Worm (Caenorhabditis elegans) whole organism, L4 larva: ENCODE data around the gene str-60.

Experiments
- F37D6.2 ChIP-seq: sonication (generic microtip); optimal IDR thresholded peaks from 2 replicates; lab custom pipeline; 2016; ENCODE audit warnings: mild to moderate bottlenecking, missing genetic modification characterization, missing compliant biosample characterization
- F49E8.2 ChIP-seq: sonication (generic microtip); optimal IDR thresholded peaks from 2 replicates; lab custom pipeline; 2016; ENCODE audit warnings: missing compliant biosample characterization, mild to moderate bottlenecking, missing genetic modification characterization, borderline replicate concordance
- T20F7.1 ChIP-seq: fragments of 200-800 bp; sonication (Bioruptor generic); optimal IDR thresholded peaks from 2 replicates; lab custom pipeline; 2018; ENCODE audit warnings: mild to moderate bottlenecking, missing genetic modification characterization, missing compliant biosample characterization
- T26A8.4 ChIP-seq: fragments of 200-800 bp; sonication (Bioruptor generic); IDR thresholded peaks from 2 replicates; pipeline ENCODE4 v1.3.6; 2022; ENCODE audit warnings: missing genetic modification characterization, missing compliant biosample characterization
- Y5F2A.4 ChIP-seq: fragments of 200-800 bp; sonication (Bioruptor generic); optimal IDR thresholded peaks from 2 replicates; lab custom pipeline; 2018; ENCODE audit warnings: mild to moderate bottlenecking, missing genetic modification characterization, missing compliant biosample characterization
- aly-2 ChIP-seq: sonication (generic microtip); optimal IDR thresholded peaks from 2 replicates; lab custom pipeline; 2018; ENCODE audit warnings: missing biosample characterization, missing genetic modification characterization
- ama-1 ChIP-seq: fragments of 150-350 bp; optimal IDR thresholded peaks from 2 replicates; lab custom pipeline; 2014; ENCODE audit warnings: inconsistent platforms, mixed read lengths
- arid-1 ChIP-seq: fragments of 200-800 bp; sonication (Bioruptor generic); conservative IDR thresholded peaks from 2 replicates; pipeline ENCODE4 v1.3.6; 2022; ENCODE audit warnings: missing genetic modification reagents, missing genetic modification characterization, missing compliant biosample characterization
- ceh-28 ChIP-seq: fragments of 150-350 bp; optimal IDR thresholded peaks from 2 replicates; lab custom pipeline; 2014; ENCODE audit warnings: missing biosample characterization, missing genetic modification reagents, missing genetic modification characterization
- ceh-44 ChIP-seq: fragments of 200-800 bp; sonication (Bioruptor generic); IDR thresholded peaks from 2 replicates; pipeline ENCODE4 v1.3.6; 2022; ENCODE audit warnings: missing genetic modification reagents, missing genetic modification characterization, missing compliant biosample characterization
- ceh-62 ChIP-seq: sonication (generic microtip); optimal IDR thresholded peaks from 2 replicates; lab custom pipeline; 2017; ENCODE audit warnings: missing biosample characterization, missing genetic modification characterization
- ces-1 ChIP-seq: fragments of 150-350 bp; sonication (generic microtip); optimal IDR thresholded peaks from 4 replicates; lab custom pipeline; 2014; ENCODE audit warnings: missing biosample characterization, missing genetic modification reagents, missing genetic modification characterization
- daf-16 ChIP-seq, 3 experiments: sonication (generic microtip); optimal IDR thresholded peaks; 2 replicates each; lab custom pipeline; 2016 to 2017; ENCODE audit warnings: missing genetic modification characterization in 3 of 3, missing genetic modification reagents in 3 of 3, mild to moderate bottlenecking in 2 of 3, missing compliant biosample characterization in 2 of 3, missing biosample characterization in 1 of 3, moderate library complexity in 1 of 3
- daf-19 ChIP-seq: fragments of 200-800 bp; sonication (Bioruptor generic); conservative IDR thresholded peaks from 2 replicates; pipeline ENCODE4 v1.3.6; 2022; ENCODE audit warnings: missing genetic modification characterization, missing compliant biosample characterization
- daf-8 ChIP-seq: fragments of 200-800 bp; sonication (Bioruptor generic); IDR thresholded peaks from 2 replicates; pipeline ENCODE4 v1.3.6; 2022; ENCODE audit warnings: missing genetic modification characterization, missing compliant biosample characterization
- dmd-6 ChIP-seq: fragments of 200-800 bp; sonication (Bioruptor generic); IDR thresholded peaks from 2 replicates; pipeline ENCODE4 v1.3.6; 2022; ENCODE audit warnings: missing genetic modification reagents, missing genetic modification characterization, missing compliant biosample characterization
- dmd-8 ChIP-seq: fragments of 200-800 bp; sonication (Bioruptor generic); IDR thresholded peaks from 2 replicates; pipeline ENCODE4 v1.3.6; 2022; ENCODE audit warnings: missing genetic modification characterization, missing compliant biosample characterization
- dpl-1 ChIP-seq: fragments of 150-350 bp; optimal IDR thresholded peaks from 2 replicates; lab custom pipeline; 2014; ENCODE audit warnings: missing biosample characterization, missing genetic modification reagents, missing genetic modification characterization
- dve-1 ChIP-seq: sonication (generic microtip); optimal IDR thresholded peaks from 2 replicates; lab custom pipeline; 2017; ENCODE audit warnings: antibody characterized with exemption, mild to moderate bottlenecking, missing genetic modification characterization, missing compliant biosample characterization; ENCODE audit not compliant: insufficient read depth
- fos-1 ChIP-seq: fragments of 150-350 bp; optimal IDR thresholded peaks from 2 replicates; lab custom pipeline; 2014; ENCODE audit warnings: missing biosample characterization, missing genetic modification characterization
- hlh-11 ChIP-seq: fragments of 200-800 bp; sonication (Bioruptor generic); optimal IDR thresholded peaks from 2 replicates; lab custom pipeline; 2018; ENCODE audit warnings: mild to moderate bottlenecking, missing genetic modification characterization, missing compliant biosample characterization
- hlh-30 ChIP-seq: sonication (generic microtip); optimal IDR thresholded peaks from 2 replicates; lab custom pipeline; 2017; ENCODE audit warnings: antibody characterized with exemption, mild to moderate bottlenecking, missing genetic modification characterization, missing compliant biosample characterization; ENCODE audit not compliant: insufficient read depth
- hmg-1.1 ChIP-seq: fragments of 200-800 bp; sonication (Bioruptor generic); IDR thresholded peaks from 2 replicates; pipeline ENCODE4 v1.3.6; 2022; ENCODE audit warnings: missing genetic modification reagents, missing genetic modification characterization, missing compliant biosample characterization
- lin-1 ChIP-seq: fragments of 200-800 bp; sonication (Bioruptor generic); IDR thresholded peaks from 2 replicates; pipeline ENCODE4 v1.3.6; 2022; ENCODE audit warnings: missing genetic modification reagents, missing genetic modification characterization, missing compliant biosample characterization
- lin-13 ChIP-seq: fragments of 150-350 bp; optimal IDR thresholded peaks from 2 replicates; lab custom pipeline; 2014; ENCODE audit warnings: missing biosample characterization, missing genetic modification reagents, missing genetic modification characterization
- lin-15B ChIP-seq: fragments of 150-350 bp; sonication (generic microtip); optimal IDR thresholded peaks from 3 replicates; lab custom pipeline; 2014; ENCODE audit warnings: missing biosample characterization, missing genetic modification characterization
- lin-39 ChIP-seq: fragments of 150-350 bp; optimal IDR thresholded peaks from 2 replicates; lab custom pipeline; 2014; ENCODE audit warnings: missing biosample characterization, missing genetic modification reagents, missing genetic modification characterization
- lsy-2 ChIP-seq, 2 experiments: fragments of 150-350 bp in 1 of 2; sonication (generic microtip) in 1 of 2; optimal IDR thresholded peaks; 2 replicates each; lab custom pipeline; 2014 to 2017; ENCODE audit warnings: missing biosample characterization in 2 of 2, missing genetic modification characterization in 2 of 2
- madf-5 ChIP-seq, 2 experiments: fragments of 200-800 bp; sonication (Bioruptor generic); IDR thresholded peaks; 2 replicates each; pipeline ENCODE4 v1.3.6; 2022; ENCODE audit warnings: missing compliant biosample characterization in 2 of 2, missing genetic modification characterization in 2 of 2
- mdl-1 ChIP-seq, 2 experiments: fragments of 150-350 bp in 1 of 2; sonication (generic microtip) in 1 of 2; optimal IDR thresholded peaks; 2 replicates each; lab custom pipeline; 2014 to 2017; ENCODE audit warnings: missing biosample characterization in 2 of 2, missing genetic modification characterization in 2 of 2
- mep-1 ChIP-seq: fragments of 150-350 bp; sonication (generic microtip); optimal IDR thresholded peaks from 3 replicates; lab custom pipeline; 2014; ENCODE audit warnings: missing biosample characterization, missing genetic modification characterization
- mxl-2 ChIP-seq: fragments of 200-800 bp; sonication (Bioruptor generic); conservative IDR thresholded peaks from 2 replicates; pipeline ENCODE4 v1.3.6; 2022; ENCODE audit warnings: missing genetic modification reagents, missing genetic modification characterization, missing compliant biosample characterization
- mxl-3 ChIP-seq: fragments of 200-800 bp; sonication (Bioruptor generic); optimal IDR thresholded peaks from 2 replicates; lab custom pipeline; 2018; ENCODE audit warnings: mild to moderate bottlenecking, missing genetic modification characterization, missing compliant biosample characterization
- nhr-11 ChIP-seq: fragments of 150-350 bp; optimal IDR thresholded peaks from 2 replicates; lab custom pipeline; 2014; ENCODE audit warnings: missing biosample characterization, missing genetic modification characterization
- nhr-111 ChIP-seq: fragments of 200-800 bp; sonication (Bioruptor generic); optimal IDR thresholded peaks from 2 replicates; lab custom pipeline; 2018; ENCODE audit warnings: mild to moderate bottlenecking, missing genetic modification characterization, missing compliant biosample characterization
- nhr-25 ChIP-seq: sonication (generic microtip); optimal IDR thresholded peaks from 2 replicates; lab custom pipeline; 2017; ENCODE audit warnings: missing genetic modification characterization, mild to moderate bottlenecking, missing compliant biosample characterization, antibody characterized with exemption, moderate library complexity, borderline replicate concordance; ENCODE audit not compliant: insufficient read depth
- nhr-28 ChIP-seq: fragments of 150-350 bp; optimal IDR thresholded peaks from 2 replicates; lab custom pipeline; 2014; ENCODE audit warnings: missing biosample characterization, missing genetic modification characterization
- nhr-48 ChIP-seq: sonication (generic microtip); optimal IDR thresholded peaks from 2 replicates; lab custom pipeline; 2016; ENCODE audit warnings: mild to moderate bottlenecking, missing genetic modification characterization, missing compliant biosample characterization
- nhr-77 ChIP-seq: fragments of 150-350 bp; optimal IDR thresholded peaks from 2 replicates; lab custom pipeline; 2014; ENCODE audit warnings: missing biosample characterization, missing genetic modification characterization
- pqm-1 ChIP-seq: sonication (generic microtip); optimal IDR thresholded peaks from 2 replicates; lab custom pipeline; 2017; ENCODE audit warnings: missing biosample characterization, missing genetic modification characterization
- saeg-2 ChIP-seq: fragments of 200-800 bp; sonication (Bioruptor generic); IDR thresholded peaks from 2 replicates; pipeline ENCODE4 v1.3.6; 2022; ENCODE audit warnings: missing genetic modification reagents, missing genetic modification characterization, missing compliant biosample characterization
- sdz-12 ChIP-seq: fragments of 200-800 bp; sonication (Bioruptor generic); optimal IDR thresholded peaks from 2 replicates; lab custom pipeline; 2018; ENCODE audit warnings: mild to moderate bottlenecking, missing genetic modification characterization, missing compliant biosample characterization
- set-16 ChIP-seq: fragments of 200-800 bp; sonication (Bioruptor generic); IDR thresholded peaks from 2 replicates; pipeline ENCODE4 v1.3.6; 2022; ENCODE audit warnings: missing genetic modification reagents, missing genetic modification characterization, missing compliant biosample characterization
- skn-1 ChIP-seq: fragments of 150-350 bp; optimal IDR thresholded peaks from 2 replicates; lab custom pipeline; 2014; ENCODE audit warnings: missing biosample characterization, missing genetic modification characterization
- snpc-4 ChIP-seq: fragments of 150-350 bp; optimal IDR thresholded peaks from 2 replicates; lab custom pipeline; 2014; ENCODE audit warnings: missing biosample characterization, missing genetic modification characterization
- unc-130 ChIP-seq: sonication (generic microtip); optimal IDR thresholded peaks from 2 replicates; lab custom pipeline; 2016; ENCODE audit warnings: missing genetic modification reagents, missing genetic modification characterization, missing compliant biosample characterization
- unc-39 ChIP-seq: sonication (generic microtip); optimal IDR thresholded peaks from 2 replicates; lab custom pipeline; 2017; ENCODE audit warnings: missing biosample characterization, missing genetic modification characterization
- zag-1 ChIP-seq: fragments of 150-350 bp; optimal IDR thresholded peaks from 2 replicates; lab custom pipeline; 2014; ENCODE audit warnings: missing biosample characterization, missing genetic modification characterization
- zip-2 ChIP-seq: fragments of 150-350 bp; optimal IDR thresholded peaks from 2 replicates; lab custom pipeline; 2014; ENCODE audit warnings: missing biosample characterization, missing genetic modification characterization

The str-60 gene

ce11 chrV:15880033-15880432 lies 17.8 kb upstream of the str-60 start:
- TF ChIP-seq nhr-28 (tag; lab: Kevin White, UChicago) = peak; percentile 81
- TF ChIP-seq lsy-2 (tag; optimal IDR thresholded peaks at IDR 0.05; lab: Kevin White, UChicago) = peak in 1 of 2 experiments; percentile 14
- peak; percentile 6 for TF ChIP-seq hlh-11 (tag; lab: Kevin White, UChicago)
- TF ChIP-seq nhr-25 = no peak
- peak; percentile 55 for TF ChIP-seq dve-1 (tag; lab: Kevin White, UChicago)
- no peak for TF ChIP-seq nhr-11
- TF ChIP-seq unc-39 (tag; lab: Kevin White, UChicago) = no peak
- no peak for TF ChIP-seq ceh-62 (tag; lab: Kevin White, UChicago)
- TF ChIP-seq dmd-6 (GFP tag; lab: Robert Waterston, UW) = peak; percentile 82
- TF ChIP-seq mep-1 = peak; percentile 16
- peak; percentile 59 for TF ChIP-seq pqm-1 (tag; lab: Kevin White, UChicago)
- no peak for TF ChIP-seq madf-5 (GFP tag; IDR thresholded peaks at IDR 0.05; lab: Robert Waterston, UW)
- no peak for TF ChIP-seq dmd-8 (GFP tag; lab: Robert Waterston, UW)
- peak; percentile 40 for TF ChIP-seq hlh-30 (tag; lab: Kevin White, UChicago)
- TF ChIP-seq daf-16 (GFP tag; optimal IDR thresholded peaks at IDR 0.05; lab: Kevin White, UChicago) = no peak
- TF ChIP-seq daf-16 (tag; optimal IDR thresholded peaks at IDR 0.05; lab: Kevin White, UChicago) = peak; percentile 26
- no peak for TF ChIP-seq ama-1
- no peak for TF ChIP-seq snpc-4 (tag; lab: Kevin White, UChicago)
- TF ChIP-seq mdl-1 (tag; optimal IDR thresholded peaks at IDR 0.05; lab: Kevin White, UChicago) = peak in 1 of 2 experiments; percentile 36
- TF ChIP-seq ces-1 (GFP tag; lab: Kevin White, UChicago) = no peak

- TF ChIP-seq nhr-111 (GFP tag; lab: Kevin White, UChicago) = no peak
- peak; percentile 20 for TF ChIP-seq T20F7.1
- TF ChIP-seq skn-1 (tag; lab: Kevin White, UChicago) = no peak
- TF ChIP-seq F37D6.2 (tag; lab: Kevin White, UChicago) = no peak
- no peak for TF ChIP-seq arid-1 (GFP tag; lab: Robert Waterston, UW)
- TF ChIP-seq lsy-2 (tag; optimal IDR thresholded peaks at IDR 0.05; lab: Kevin White, UChicago) = peak; percentile 51 to 60
- no peak for TF ChIP-seq lin-15B (tag; lab: Kevin White, UChicago)
- TF ChIP-seq lin-13 (GFP tag; lab: Kevin White, UChicago) = no peak
- TF ChIP-seq dve-1 (tag; lab: Kevin White, UChicago) = peak; percentile 69
- peak; percentile 78 for TF ChIP-seq hlh-11 (tag; lab: Kevin White, UChicago)
- no peak for TF ChIP-seq dpl-1 (GFP tag; lab: Kevin White, UChicago)
- TF ChIP-seq lin-39 (tag; lab: Kevin White, UChicago) = no peak
- TF ChIP-seq ceh-44 (GFP tag; lab: Robert Waterston, UW) = no peak
- TF ChIP-seq unc-39 (tag; lab: Kevin White, UChicago) = no peak
- no peak for TF ChIP-seq daf-8
- TF ChIP-seq F49E8.2 (tag; lab: Kevin White, UChicago) = no peak
- peak; percentile 80 for TF ChIP-seq nhr-48 (tag; lab: Kevin White, UChicago)
- TF ChIP-seq Y5F2A.4 (GFP tag; lab: Kevin White, UChicago) = no peak
- no peak for TF ChIP-seq fos-1
- no peak for TF ChIP-seq mxl-3
- TF ChIP-seq sdz-12 (GFP tag; lab: Kevin White, UChicago) = no peak
- no peak for TF ChIP-seq aly-2
- no peak for TF ChIP-seq set-16
- TF ChIP-seq mxl-2 = no peak
- peak; percentile 73 for TF ChIP-seq zip-2 (tag; lab: Kevin White, UChicago)
- TF ChIP-seq dmd-6 (GFP tag; lab: Robert Waterston, UW) = peak; percentile 87
- no peak for TF ChIP-seq ceh-28 (tag; lab: Kevin White, UChicago)
- TF ChIP-seq ces-1 (GFP tag; lab: Kevin White, UChicago) = no peak
- no peak for TF ChIP-seq dmd-8 (GFP tag; lab: Robert Waterston, UW)
- TF ChIP-seq daf-19 = no peak
- no peak for TF ChIP-seq T26A8.4 (GFP tag; lab: Robert Waterston, UW)
- no peak for TF ChIP-seq madf-5 (GFP tag; IDR thresholded peaks at IDR 0.05; lab: Robert Waterston, UW)
- TF ChIP-seq nhr-77 (tag; lab: Kevin White, UChicago) = peak; percentile 75
- TF ChIP-seq unc-130 (GFP tag; lab: Kevin White, UChicago) = no peak
- no peak for TF ChIP-seq zag-1 (tag; lab: Kevin White, UChicago)
- no peak for TF ChIP-seq saeg-2 (GFP tag; lab: Robert Waterston, UW)
- 0 out of 2 replicates have a peak, but pooled peaks have one; percentile 12 for TF ChIP-seq lin-1
- TF ChIP-seq hmg-1.1 (GFP tag; lab: Robert Waterston, UW) = 0 out of 2 replicates have a peak, but pooled peaks have one; percentile 22
Observed at ce11 chrV:15880705-15881104, 17.1 kb upstream of the str-60 start.
